Worm (Caenorhabditis elegans) whole organism, young adult: Measurements from ENCODE around the gene Y110A2AL.5.

Experiments
- B0035.1 ChIP-seq: sonication (generic microtip); optimal IDR thresholded peaks from 2 replicates; lab custom pipeline; 2016; ENCODE audit warnings: missing genetic modification characterization, mild to moderate bottlenecking, missing compliant biosample characterization, missing genotype, missing genetic modification reagents
- D2030.7 ChIP-seq: fragments of 200-800 bp; sonication (Bioruptor generic); IDR thresholded peaks from 2 replicates; pipeline ENCODE4 v1.3.6; 2022; ENCODE audit warnings: missing genetic modification reagents, missing genetic modification characterization, missing compliant biosample characterization
- F22D6.2 ChIP-seq: sonication (generic microtip); optimal IDR thresholded peaks from 2 replicates; lab custom pipeline; 2016; ENCODE audit warnings: mild to moderate bottlenecking, missing genetic modification characterization, missing compliant biosample characterization
- F23B12.7 ChIP-seq: sonication (generic microtip); optimal IDR thresholded peaks from 2 replicates; lab custom pipeline; 2017; ENCODE audit warnings: missing genetic modification characterization, mild to moderate bottlenecking, missing compliant biosample characterization, antibody characterized with exemption, moderate library complexity; ENCODE audit not compliant: insufficient read depth
- F37B4.10 ChIP-seq: fragments of 200-800 bp; sonication (Bioruptor generic); IDR thresholded peaks from 2 replicates; pipeline ENCODE4 v1.3.6; 2022; ENCODE audit warnings: missing genetic modification characterization, missing compliant biosample characterization
- F39B2.1 ChIP-seq: fragments of 200-800 bp; sonication (Bioruptor generic); IDR thresholded peaks from 2 replicates; pipeline ENCODE4 v1.3.6; 2022; ENCODE audit warnings: missing genetic modification reagents, missing genetic modification characterization, missing compliant biosample characterization
- F52B5.7 ChIP-seq: sonication (generic microtip); optimal IDR thresholded peaks from 2 replicates; lab custom pipeline; 2016; ENCODE audit warnings: mild to moderate bottlenecking, missing genetic modification characterization, missing compliant biosample characterization
- K11D2.4 ChIP-seq: fragments of 200-800 bp; sonication (Bioruptor generic); IDR thresholded peaks from 2 replicates; pipeline ENCODE4 v1.3.6; 2022; ENCODE audit warnings: missing genetic modification reagents, missing genetic modification characterization, missing compliant biosample characterization
- T26A5.8 ChIP-seq: sonication (generic microtip); optimal IDR thresholded peaks from 2 replicates; lab custom pipeline; 2016; ENCODE audit warnings: missing genetic modification characterization, missing compliant biosample characterization
- Y79H2A.3 ChIP-seq: fragments of 200-800 bp; sonication (Bioruptor generic); conservative IDR thresholded peaks from 2 replicates; pipeline ENCODE4 v1.3.6; 2022; ENCODE audit warnings: missing genetic modification reagents, missing genetic modification characterization, missing compliant biosample characterization
- athp-1 ChIP-seq: sonication (generic microtip); optimal IDR thresholded peaks from 2 replicates; lab custom pipeline; 2017; ENCODE audit warnings: mild to moderate bottlenecking, missing genetic modification characterization, missing compliant biosample characterization
- attf-6 ChIP-seq: fragments of 200-800 bp; sonication (Bioruptor generic); IDR thresholded peaks from 2 replicates; pipeline ENCODE4 v1.3.6; 2022; ENCODE audit warnings: missing genetic modification reagents, missing genetic modification characterization, missing compliant biosample characterization
- bed-1 ChIP-seq: fragments of 200-800 bp; sonication (Bioruptor generic); IDR thresholded peaks from 2 replicates; pipeline ENCODE4 v1.3.6; 2022; ENCODE audit warnings: missing genetic modification reagents, missing genetic modification characterization, missing compliant biosample characterization
- ceh-58 ChIP-seq: fragments of 200-800 bp; sonication (Bioruptor generic); IDR thresholded peaks from 2 replicates; pipeline ENCODE4 v1.3.6; 2022; ENCODE audit warnings: missing genetic modification characterization, missing compliant biosample characterization
- chd-7 ChIP-seq: sonication (generic microtip); optimal IDR thresholded peaks from 2 replicates; lab custom pipeline; 2016; ENCODE audit warnings: mild to moderate bottlenecking, missing genetic modification characterization, moderate library complexity, missing compliant biosample characterization
- efl-1 ChIP-seq: fragments of 150-350 bp; optimal IDR thresholded peaks from 2 replicates; lab custom pipeline; 2014; ENCODE audit warnings: missing biosample characterization, missing genetic modification reagents, missing genetic modification characterization
- egl-18 ChIP-seq: fragments of 200-800 bp; sonication (Bioruptor generic); IDR thresholded peaks from 2 replicates; pipeline ENCODE4 v1.3.6; 2022; ENCODE audit warnings: missing genetic modification reagents, missing genetic modification characterization, missing compliant biosample characterization
- ekl-4 ChIP-seq: fragments of 200-800 bp; sonication (Bioruptor generic); IDR thresholded peaks from 2 replicates; pipeline ENCODE4 v1.3.6; 2022; ENCODE audit warnings: missing genetic modification reagents, missing genetic modification characterization, missing compliant biosample characterization
- gei-17 ChIP-seq: fragments of 200-800 bp; sonication (Bioruptor generic); optimal IDR thresholded peaks from 2 replicates; lab custom pipeline; 2018; ENCODE audit warnings: mild to moderate bottlenecking, missing genetic modification characterization, missing compliant biosample characterization
- let-607 ChIP-seq, 2 experiments: fragments of 200-800 bp in 1 of 2; sonication (Bioruptor generic) in 1 of 2; sonication (generic microtip) in 1 of 2; optimal IDR thresholded peaks; 2 replicates each; lab custom pipeline; 2016 to 2018; ENCODE audit warnings: mild to moderate bottlenecking in 2 of 2, missing compliant biosample characterization in 2 of 2, missing genetic modification characterization in 2 of 2, moderate library complexity in 2 of 2, missing genotype in 1 of 2
- lin-54 ChIP-seq: fragments of 200-800 bp; sonication (Bioruptor generic); optimal IDR thresholded peaks from 2 replicates; lab custom pipeline; 2018; ENCODE audit warnings: mild to moderate bottlenecking, missing genetic modification characterization, missing compliant biosample characterization
- lsy-27 ChIP-seq: sonication (generic microtip); optimal IDR thresholded peaks from 2 replicates; lab custom pipeline; 2017; ENCODE audit warnings: missing genetic modification characterization, mild to moderate bottlenecking, missing compliant biosample characterization, antibody characterized with exemption, missing genotype, borderline replicate concordance; ENCODE audit not compliant: insufficient read depth
- madf-10 ChIP-seq: sonication (generic microtip); optimal IDR thresholded peaks from 2 replicates; lab custom pipeline; 2016; ENCODE audit warnings: mild to moderate bottlenecking, missing genetic modification characterization, missing compliant biosample characterization
- mcd-1 ChIP-seq: fragments of 200-800 bp; sonication (Bioruptor generic); IDR thresholded peaks from 2 replicates; pipeline ENCODE4 v1.3.6; 2022; ENCODE audit warnings: missing genetic modification reagents, missing genetic modification characterization, missing compliant biosample characterization
- nfya-2 ChIP-seq: fragments of 200-800 bp; sonication (Bioruptor generic); IDR thresholded peaks from 2 replicates; pipeline ENCODE4 v1.3.6; 2022; ENCODE audit warnings: missing genetic modification reagents, missing genetic modification characterization, missing compliant biosample characterization
- rec-8 ChIP-seq, 2 experiments: sonication (generic microtip); optimal IDR thresholded peaks; 2 replicates each; lab custom pipeline; 2016; ENCODE audit warnings: mild to moderate bottlenecking in 2 of 2, missing genetic modification characterization in 2 of 2, missing genetic modification reagents in 2 of 2, missing genotype in 2 of 2, missing biosample characterization in 1 of 2, missing compliant biosample characterization in 1 of 2, moderate library complexity in 1 of 2
- repo-1 ChIP-seq: sonication (generic microtip); optimal IDR thresholded peaks from 2 replicates; lab custom pipeline; 2017; ENCODE audit warnings: mild to moderate bottlenecking, missing genetic modification characterization, missing compliant biosample characterization
- sdz-38 ChIP-seq: sonication (generic microtip); optimal IDR thresholded peaks from 2 replicates; lab custom pipeline; 2016; ENCODE audit warnings: missing genotype, missing genetic modification characterization, missing compliant biosample characterization
- sea-2 ChIP-seq: fragments of 200-800 bp; sonication (Bioruptor generic); IDR thresholded peaks from 2 replicates; pipeline ENCODE4 v1.3.6; 2022; ENCODE audit warnings: missing genetic modification characterization, missing compliant biosample characterization
- snpc-1.3 ChIP-seq: sonication (generic microtip); optimal IDR thresholded peaks from 2 replicates; lab custom pipeline; 2017; ENCODE audit warnings: missing genetic modification characterization, mild to moderate bottlenecking, missing compliant biosample characterization, antibody characterized with exemption, moderate library complexity, missing genotype, missing genetic modification reagents; ENCODE audit not compliant: insufficient read depth
- snpc-3.4 ChIP-seq: sonication (generic microtip); optimal IDR thresholded peaks from 2 replicates; lab custom pipeline; 2017; ENCODE audit warnings: missing genetic modification characterization, mild to moderate bottlenecking, missing compliant biosample characterization, antibody characterized with exemption, moderate library complexity, missing genotype, missing genetic modification reagents
- zfh-2 ChIP-seq: fragments of 200-800 bp; sonication (Bioruptor generic); conservative IDR thresholded peaks from 2 replicates; pipeline ENCODE4 v1.3.6; 2022; ENCODE audit warnings: missing genetic modification reagents, missing genetic modification characterization, missing compliant biosample characterization
- ztf-18 ChIP-seq: sonication (generic microtip); optimal IDR thresholded peaks from 2 replicates; lab custom pipeline; 2016; ENCODE audit warnings: missing genotype, mild to moderate bottlenecking, missing genetic modification characterization, missing compliant biosample characterization
- ztf-22 ChIP-seq: fragments of 200-800 bp; sonication (Bioruptor generic); optimal IDR thresholded peaks from 2 replicates; lab custom pipeline; 2018; ENCODE audit warnings: mild to moderate bottlenecking, missing genetic modification characterization, moderate library complexity, missing compliant biosample characterization

Y110A2AL.5 gene

ce11 chrII:2856114-2856513 lies 8.2 kb upstream of the Y110A2AL.5 start:
- TF ChIP-seq chd-7 (no peak), attf-6 (GFP tag; lab: Robert Waterston, UW) (no peak), bed-1 (GFP tag; lab: Robert Waterston, UW) (no peak), rec-8 (tag; optimal IDR thresholded peaks at IDR 0.05; lab: Kevin White, UChicago) (no peak)

- TF ChIP-seq B0035.1 (tag; lab: Kevin White, UChicago) (no peak), snpc-3.4 (no peak), F22D6.2 (tag; lab: Kevin White, UChicago) (no peak), sea-2 (no peak), egl-18 (no peak), zfh-2 (GFP tag; lab: Robert Waterston, UW) (no peak), lin-54 (no peak), ceh-58 (GFP tag; lab: Robert Waterston, UW) (no peak), F52B5.7 (no peak)
- TF ChIP-seq, all 124 proteins: peak for 0
Measured at ce11 chrII:2857559-2857958, 6.8 kb upstream of the Y110A2AL.5 start.

- TF ChIP-seq snpc-3.4 (no peak), efl-1 (GFP tag; lab: Kevin White, UChicago) (no peak), egl-18 (no peak), T26A5.8 (tag; lab: Kevin White, UChicago) (no peak), ekl-4 (GFP tag; lab: Robert Waterston, UW) (no peak), sdz-38 (tag; lab: Kevin White, UChicago) (no peak), F37B4.10 (GFP tag; lab: Robert Waterston, UW) (no peak), mcd-1 (no peak), ztf-18 (tag; lab: Kevin White, UChicago) (no peak), F39B2.1 (GFP tag; lab: Robert Waterston, UW) (no peak), Y79H2A.3 (GFP tag; lab: Robert Waterston, UW) (no peak)
Measured at ce11 chrII:2858851-2859250, 5.5 kb upstream of the Y110A2AL.5 start.

- TF ChIP-seq ceh-58 (GFP tag; lab: Robert Waterston, UW) (no peak), zfh-2 (GFP tag; lab: Robert Waterston, UW) (no peak), athp-1 (tag; lab: Kevin White, UChicago) (no peak), ztf-18 (tag; lab: Kevin White, UChicago) (no peak), snpc-1.3 (no peak), lin-54 (no peak), nfya-2 (GFP tag; lab: Robert Waterston, UW) (no peak), rec-8 (tag; optimal IDR thresholded peaks at IDR 0.05; lab: Kevin White, UChicago) (no peak), K11D2.4 (GFP tag; lab: Robert Waterston, UW) (no peak), F23B12.7 (no peak), ztf-22 (GFP tag; lab: Kevin White, UChicago) (no peak), lsy-27 (no peak), D2030.7 (GFP tag; lab: Robert Waterston, UW) (no peak), madf-10 (tag; lab: Kevin White, UChicago) (no peak), repo-1 (tag; lab: Kevin White, UChicago) (no peak), gei-17 (GFP tag; lab: Kevin White, UChicago) (no peak), let-607 (tag; optimal IDR thresholded peaks at IDR 0.05; lab: Kevin White, UChicago) (no peak), Y79H2A.3 (GFP tag; lab: Robert Waterston, UW) (no peak)
Measured at ce11 chrII:2859315-2859714, 5.0 kb upstream of the Y110A2AL.5 start.
